Fruit fly (Drosophila melanogaster) whole organism, pupa: Measurements from ENCODE around the gene Qsox4.

Source experiments
- CG10348 ChIP-seq: fragments of 200-800 bp; sonication (Bioruptor generic); IDR thresholded peaks from 2 replicates; pipeline ENCODE4 v1.3.6; 2022; ENCODE audit warnings: missing biosample characterization, missing genetic modification characterization
- CG13204 ChIP-seq: fragments of 200-800 bp; sonication (Bioruptor generic); optimal IDR thresholded peaks from 2 replicates; lab custom pipeline; 2018; ENCODE audit warnings: missing biosample characterization, mild to moderate bottlenecking, missing genetic modification characterization, moderate library complexity
- CG14655 ChIP-seq: fragments of 200-800 bp; sonication (Bioruptor generic); optimal IDR thresholded peaks from 3 replicates; lab custom pipeline; 2017; ENCODE audit warnings: mild to moderate bottlenecking, missing biosample characterization, missing genetic modification reagents, missing genetic modification characterization
- CG15710 ChIP-seq: fragments of 200-800 bp; sonication (Bioruptor generic); optimal IDR thresholded peaks from 2 replicates; lab custom pipeline; 2018; ENCODE audit warnings: missing biosample characterization, mild to moderate bottlenecking, missing genetic modification characterization, moderate library complexity
- CG32121 ChIP-seq: fragments of 200-800 bp; sonication (Bioruptor generic); IDR thresholded peaks from 2 replicates; pipeline ENCODE4 v1.3.6; 2022; ENCODE audit warnings: missing biosample characterization, missing genetic modification characterization
- CG4496 ChIP-seq: fragments of 200-800 bp; sonication (Bioruptor generic); IDR thresholded peaks from 3 replicates; pipeline ENCODE4 v1.3.6; 2022; ENCODE audit warnings: missing biosample characterization, missing genetic modification characterization
- CG8159 ChIP-seq: fragments of 200-800 bp; sonication (Bioruptor generic); optimal IDR thresholded peaks from 3 replicates; lab custom pipeline; 2018; ENCODE audit warnings: missing biosample characterization, mild to moderate bottlenecking, missing genetic modification characterization, moderate library complexity
- EcR ChIP-seq: fragments of 200-800 bp; sonication (Bioruptor generic); optimal IDR thresholded peaks from 3 replicates; lab custom pipeline; 2019; ENCODE audit warnings: missing biosample characterization, missing genetic modification characterization, mild to moderate bottlenecking, moderate library complexity, missing genetic modification reagents
- Pif1A ChIP-seq: fragments of 200-800 bp; sonication (Bioruptor generic); optimal IDR thresholded peaks from 3 replicates; lab custom pipeline; 2016; ENCODE audit warnings: missing biosample characterization, missing genetic modification characterization
- Snoo ChIP-seq: fragments of 200-800 bp; sonication (Bioruptor generic); optimal IDR thresholded peaks from 3 replicates; lab custom pipeline; 2017; ENCODE audit warnings: missing biosample characterization, mild to moderate bottlenecking, missing genetic modification characterization, inconsistent platforms

DNA sequence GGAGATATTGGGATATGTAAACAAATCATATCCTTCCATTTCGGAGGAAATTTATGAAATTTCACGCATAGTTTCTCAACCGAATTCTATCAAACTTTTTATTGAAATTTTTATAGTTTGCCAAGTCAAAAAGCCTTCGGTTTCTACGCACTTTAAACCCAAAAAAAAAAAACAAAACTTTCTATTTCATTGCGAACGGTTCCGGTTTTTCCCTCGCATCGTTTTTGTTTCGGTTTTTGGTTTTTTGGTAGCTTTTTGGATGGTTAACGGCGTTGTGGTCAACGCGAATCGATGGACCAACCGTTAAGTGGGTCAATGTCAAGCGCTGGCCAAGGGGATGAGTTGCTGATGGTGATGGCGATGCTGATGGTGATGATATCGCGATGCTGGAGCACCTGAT, 38.4 kb downstream of the Qsox4 start:
- no peak for TF ChIP-seq CG4496
- TF ChIP-seq CG8159 = no peak
- TF ChIP-seq CG32121 (GFP tag; lab: Robert Waterston, UW) = no peak
- TF ChIP-seq CG10348 (GFP tag; lab: Robert Waterston, UW) = no peak
- no peak for TF ChIP-seq CG13204 (GFP tag; lab: Kevin White, UChicago)
- TF ChIP-seq Pif1A (GFP tag; lab: Kevin White, UChicago) = no peak
- TF ChIP-seq CG14655 = no peak
- TF ChIP-seq EcR (GFP tag; lab: Kevin White, UChicago) = no peak
- TF ChIP-seq CG15710 = no peak
- TF ChIP-seq Snoo (tag; lab: Kevin White, UChicago) = no peak
